Fruit fly (Drosophila melanogaster) whole organism, embryonic: ENCODE results near the gene ich.

Source experiments
- CG1024 ChIP-seq: fragments of 200-800 bp; sonication (Bioruptor generic); IDR thresholded peaks from 2 replicates; pipeline ENCODE4 v1.3.6; 2022; ENCODE audit warnings: missing biosample characterization, missing genetic modification characterization
- CG11504 ChIP-seq: fragments of 200-800 bp; sonication (Bioruptor generic); optimal IDR thresholded peaks from 3 replicates; lab custom pipeline; 2019; ENCODE audit warnings: missing biosample characterization, mild to moderate bottlenecking, missing genetic modification characterization, moderate library complexity
- CG11723 ChIP-seq: fragments of 200-800 bp; sonication (Bioruptor generic); optimal IDR thresholded peaks from 2 replicates; lab custom pipeline; 2017; ENCODE audit warnings: missing biosample characterization, mild to moderate bottlenecking, missing genetic modification characterization
- CG12219 ChIP-seq: fragments of 200-800 bp; sonication (Bioruptor generic); optimal IDR thresholded peaks from 3 replicates; lab custom pipeline; 2018; ENCODE audit warnings: missing biosample characterization, mild to moderate bottlenecking, missing genetic modification characterization
- CG1233 ChIP-seq: fragments of 200-800 bp; sonication (Bioruptor generic); optimal IDR thresholded peaks from 4 replicates; lab custom pipeline; 2018; ENCODE audit warnings: missing biosample characterization, mild to moderate bottlenecking, missing genetic modification characterization
- CG13123 ChIP-seq: fragments of 200-800 bp; sonication (Bioruptor generic); optimal IDR thresholded peaks from 2 replicates; lab custom pipeline; 2016; ENCODE audit warnings: missing biosample characterization, missing genetic modification characterization
- CG18011 ChIP-seq: fragments of 200-800 bp; sonication (Bioruptor generic); optimal IDR thresholded peaks from 2 replicates; lab custom pipeline; 2017; ENCODE audit warnings: missing biosample characterization, missing genetic modification characterization, mild to moderate bottlenecking, moderate library complexity, missing genotype
- CG18262 ChIP-seq: fragments of 200-800 bp; optimal IDR thresholded peaks from 3 replicates; lab custom pipeline; 2019; ENCODE audit warnings: missing biosample characterization, mild to moderate bottlenecking, missing genetic modification characterization, moderate library complexity
- CG2129 ChIP-seq: fragments of 200-800 bp; sonication (Bioruptor generic); IDR thresholded peaks from 2 replicates; pipeline ENCODE4 v1.3.6; 2022; ENCODE audit warnings: missing biosample characterization, missing genetic modification characterization; ENCODE audit not compliant: partially characterized antibody
- CG32532 ChIP-seq: fragments of 200-800 bp; sonication (Bioruptor generic); IDR thresholded peaks from 2 replicates; pipeline ENCODE4 v1.3.6; 2022; ENCODE audit warnings: missing biosample characterization, missing genetic modification characterization
- CG3281 ChIP-seq: fragments of 200-800 bp; sonication (Bioruptor generic); optimal IDR thresholded peaks from 3 replicates; lab custom pipeline; 2017; ENCODE audit warnings: missing biosample characterization, mild to moderate bottlenecking, missing genetic modification characterization
- CG34422 ChIP-seq: fragments of 200-800 bp; sonication (Bioruptor generic); IDR thresholded peaks from 3 replicates; pipeline ENCODE4 v1.3.6; 2022; ENCODE audit warnings: missing biosample characterization, missing genetic modification characterization
- CG5180 ChIP-seq: fragments of 200-800 bp; sonication (Bioruptor generic); optimal IDR thresholded peaks from 3 replicates; lab custom pipeline; 2017; ENCODE audit warnings: missing biosample characterization, missing genetic modification characterization, mild to moderate bottlenecking, moderate library complexity, missing genetic modification reagents
- CG6272 ChIP-seq: fragments of 200-800 bp; sonication (Bioruptor generic); IDR thresholded peaks from 2 replicates; pipeline ENCODE4 v1.3.6; 2022; ENCODE audit warnings: missing biosample characterization, missing genetic modification characterization
- CG6791 ChIP-seq: fragments of 200-800 bp; sonication (Bioruptor generic); IDR thresholded peaks from 3 replicates; pipeline ENCODE4 v1.3.6; 2022; ENCODE audit warnings: missing biosample characterization, missing genetic modification characterization; ENCODE audit not compliant: partially characterized antibody
- CG8765 ChIP-seq: fragments of 200-800 bp; sonication (Bioruptor generic); IDR thresholded peaks from 2 replicates; pipeline ENCODE4 v1.3.6; 2022; ENCODE audit warnings: missing biosample characterization, missing genetic modification characterization
- CG8924 ChIP-seq: fragments of 200-800 bp; optimal IDR thresholded peaks from 3 replicates; lab custom pipeline; 2019; ENCODE audit warnings: missing biosample characterization, mild to moderate bottlenecking, missing genetic modification characterization, moderate library complexity
- CG9215 ChIP-seq: fragments of 200-800 bp; sonication (Bioruptor generic); IDR thresholded peaks from 2 replicates; pipeline ENCODE4 v1.3.6; 2022; ENCODE audit warnings: missing biosample characterization, missing genetic modification characterization
- CG9932 ChIP-seq: fragments of 200-800 bp; sonication (Bioruptor generic); IDR thresholded peaks from 2 replicates; pipeline ENCODE4 v1.3.6; 2022; ENCODE audit warnings: missing biosample characterization, missing genetic modification characterization
- CTCF ChIP-seq: fragments of 200-800 bp; sonication (Bioruptor generic); optimal IDR thresholded peaks from 2 replicates; lab custom pipeline; 2017; ENCODE audit warnings: missing biosample characterization, mild to moderate bottlenecking, missing genetic modification characterization, moderate library complexity
- Deaf1 ChIP-seq: fragments of 200-800 bp; optimal IDR thresholded peaks from 3 replicates; lab custom pipeline; 2019; ENCODE audit warnings: missing biosample characterization, mild to moderate bottlenecking, missing genetic modification characterization, moderate library complexity
- Dll ChIP-seq: fragments of 200-800 bp; sonication (Bioruptor generic); IDR thresholded peaks from 4 replicates; pipeline ENCODE4 v1.3.6; 2022; ENCODE audit warnings: missing biosample characterization, missing genetic modification characterization; ENCODE audit not compliant: partially characterized antibody
- Dref ChIP-seq: fragments of 200-800 bp; sonication (Bioruptor generic); IDR thresholded peaks from 2 replicates; pipeline ENCODE4 v1.3.6; 2022; ENCODE audit warnings: missing biosample characterization, missing genetic modification characterization
- Fer2 ChIP-seq: fragments of 200-800 bp; sonication (Bioruptor generic); optimal IDR thresholded peaks from 2 replicates; lab custom pipeline; 2018; ENCODE audit warnings: missing biosample characterization, mild to moderate bottlenecking, missing genetic modification characterization, moderate library complexity
- Lhr ChIP-seq: fragments of 200-800 bp; sonication (Bioruptor generic); optimal IDR thresholded peaks from 3 replicates; lab custom pipeline; 2017; ENCODE audit warnings: mild to moderate bottlenecking, missing biosample characterization, missing genetic modification reagents, missing genetic modification characterization
- Mad ChIP-seq: fragments of 200-800 bp; sonication (Bioruptor generic); optimal IDR thresholded peaks from 2 replicates; lab custom pipeline; 2016; ENCODE audit warnings: missing biosample characterization, missing genetic modification characterization
- Nf-YA ChIP-seq: fragments of 200-800 bp; sonication (Bioruptor generic); IDR thresholded peaks from 2 replicates; pipeline ENCODE4 v1.3.6; 2022; ENCODE audit warnings: missing biosample characterization, missing genetic modification characterization
- Optix ChIP-seq: fragments of 200-800 bp; sonication (Bioruptor generic); IDR thresholded peaks from 3 replicates; pipeline ENCODE4 v1.3.6; 2022; ENCODE audit warnings: missing biosample characterization, missing genetic modification characterization
- Side ChIP-seq: fragments of 200-800 bp; sonication (Bioruptor generic); optimal IDR thresholded peaks from 2 replicates; lab custom pipeline; 2016; ENCODE audit warnings: missing biosample characterization, missing genetic modification characterization
- Sin3A ChIP-seq: fragments of >200 bp; optimal IDR thresholded peaks from 2 replicates; lab custom pipeline; 2018
- Trl ChIP-seq, 3 experiments: fragments of >200 bp in 2 of 3; fragments of 200-800 bp in 1 of 3; sonication (Bioruptor generic) in 1 of 3; optimal IDR thresholded peaks; 2 replicates in 1 of 3; 3 replicates in 2 of 3; lab custom pipeline; 2016 to 2017; ENCODE audit warnings: missing biosample characterization in 1 of 3, missing genetic modification characterization in 1 of 3
- aop ChIP-seq: fragments of 200-800 bp; sonication (Bioruptor generic); IDR thresholded peaks from 2 replicates; pipeline ENCODE4 v1.3.6; 2022; ENCODE audit warnings: missing biosample characterization, missing genetic modification characterization
- cad ChIP-seq: fragments of >200 bp; optimal IDR thresholded peaks from 2 replicates; lab custom pipeline; 2017; ENCODE audit warnings: missing biosample characterization, missing genetic modification characterization
- chm ChIP-seq: fragments of 200-800 bp; sonication (Bioruptor generic); IDR thresholded peaks from 2 replicates; pipeline ENCODE4 v1.3.6; 2022; ENCODE audit warnings: missing biosample characterization, missing genetic modification characterization
- crol ChIP-seq: fragments of 200-800 bp; sonication (Bioruptor generic); IDR thresholded peaks from 2 replicates; pipeline ENCODE4 v1.3.6; 2022; ENCODE audit warnings: missing biosample characterization, missing genetic modification characterization
- disco-r ChIP-seq: fragments of 200-800 bp; sonication (Bioruptor generic); optimal IDR thresholded peaks from 2 replicates; lab custom pipeline; 2016; ENCODE audit warnings: missing biosample characterization, missing genetic modification characterization
- dmrt99B ChIP-seq: fragments of 200-800 bp; sonication (Bioruptor generic); optimal IDR thresholded peaks from 2 replicates; lab custom pipeline; 2018; ENCODE audit warnings: missing biosample characterization, mild to moderate bottlenecking, missing genetic modification characterization, moderate library complexity
- gce ChIP-seq: fragments of 200-800 bp; sonication (Bioruptor generic); IDR thresholded peaks from 3 replicates; pipeline ENCODE4 v1.3.6; 2022; ENCODE audit warnings: missing biosample characterization, missing genetic modification characterization
- grn ChIP-seq: fragments of 200-800 bp; sonication (Bioruptor generic); optimal IDR thresholded peaks from 3 replicates; lab custom pipeline; 2017; ENCODE audit warnings: missing biosample characterization, missing genetic modification characterization
- gt ChIP-seq: fragments of 200-800 bp; sonication (Bioruptor generic); IDR thresholded peaks from 2 replicates; pipeline ENCODE4 v1.3.6; 2022; ENCODE audit warnings: missing biosample characterization, missing genetic modification characterization
- ken ChIP-seq: fragments of 200-800 bp; sonication (Bioruptor generic); IDR thresholded peaks from 3 replicates; pipeline ENCODE4 v1.3.6; 2022; ENCODE audit warnings: missing biosample characterization, missing genetic modification characterization
- kni ChIP-seq: fragments of 200-800 bp; sonication (Bioruptor generic); optimal IDR thresholded peaks from 3 replicates; lab custom pipeline; 2017; ENCODE audit warnings: mild to moderate bottlenecking, missing biosample characterization, missing genetic modification reagents, missing genetic modification characterization
- pnt ChIP-seq: fragments of 200-800 bp; sonication (Bioruptor generic); optimal IDR thresholded peaks from 3 replicates; lab custom pipeline; 2016; ENCODE audit warnings: missing biosample characterization, missing genetic modification characterization
- pros ChIP-seq: fragments of 200-800 bp; sonication (Bioruptor generic); optimal IDR thresholded peaks from 3 replicates; lab custom pipeline; 2019; ENCODE audit warnings: missing biosample characterization, mild to moderate bottlenecking, missing genetic modification characterization, moderate library complexity
- slp2 ChIP-seq: fragments of 200-800 bp; sonication (Bioruptor generic); optimal IDR thresholded peaks from 2 replicates; lab custom pipeline; 2016; ENCODE audit warnings: missing biosample characterization, missing genetic modification characterization
- stc ChIP-seq: fragments of 200-800 bp; sonication (Bioruptor generic); IDR thresholded peaks from 2 replicates; pipeline ENCODE4 v1.3.6; 2022; ENCODE audit warnings: missing biosample characterization, missing genetic modification characterization
- stwl ChIP-seq: fragments of 200-800 bp; sonication (Bioruptor generic); optimal IDR thresholded peaks from 3 replicates; lab custom pipeline; 2018; ENCODE audit warnings: missing biosample characterization, mild to moderate bottlenecking, missing genetic modification characterization, moderate library complexity
- tll ChIP-seq, 2 experiments: fragments of 200-800 bp in 1 of 2; fragments of >200 bp in 1 of 2; sonication (Bioruptor generic) in 1 of 2; optimal IDR thresholded peaks; 2 replicates each; lab custom pipeline; 2017 to 2019; ENCODE audit warnings: missing biosample characterization in 2 of 2, missing genetic modification characterization in 2 of 2, mild to moderate bottlenecking in 1 of 2, moderate library complexity in 1 of 2
- trh ChIP-seq: fragments of 200-800 bp; sonication (Bioruptor generic); optimal IDR thresholded peaks from 2 replicates; lab custom pipeline; 2016; ENCODE audit warnings: missing biosample characterization, missing genetic modification characterization
- tup ChIP-seq: fragments of 200-800 bp; sonication (Bioruptor generic); optimal IDR thresholded peaks from 2 replicates; lab custom pipeline; 2016; ENCODE audit warnings: missing biosample characterization, mild to moderate bottlenecking, missing genetic modification characterization, moderate library complexity

Gene ich

DNA sequence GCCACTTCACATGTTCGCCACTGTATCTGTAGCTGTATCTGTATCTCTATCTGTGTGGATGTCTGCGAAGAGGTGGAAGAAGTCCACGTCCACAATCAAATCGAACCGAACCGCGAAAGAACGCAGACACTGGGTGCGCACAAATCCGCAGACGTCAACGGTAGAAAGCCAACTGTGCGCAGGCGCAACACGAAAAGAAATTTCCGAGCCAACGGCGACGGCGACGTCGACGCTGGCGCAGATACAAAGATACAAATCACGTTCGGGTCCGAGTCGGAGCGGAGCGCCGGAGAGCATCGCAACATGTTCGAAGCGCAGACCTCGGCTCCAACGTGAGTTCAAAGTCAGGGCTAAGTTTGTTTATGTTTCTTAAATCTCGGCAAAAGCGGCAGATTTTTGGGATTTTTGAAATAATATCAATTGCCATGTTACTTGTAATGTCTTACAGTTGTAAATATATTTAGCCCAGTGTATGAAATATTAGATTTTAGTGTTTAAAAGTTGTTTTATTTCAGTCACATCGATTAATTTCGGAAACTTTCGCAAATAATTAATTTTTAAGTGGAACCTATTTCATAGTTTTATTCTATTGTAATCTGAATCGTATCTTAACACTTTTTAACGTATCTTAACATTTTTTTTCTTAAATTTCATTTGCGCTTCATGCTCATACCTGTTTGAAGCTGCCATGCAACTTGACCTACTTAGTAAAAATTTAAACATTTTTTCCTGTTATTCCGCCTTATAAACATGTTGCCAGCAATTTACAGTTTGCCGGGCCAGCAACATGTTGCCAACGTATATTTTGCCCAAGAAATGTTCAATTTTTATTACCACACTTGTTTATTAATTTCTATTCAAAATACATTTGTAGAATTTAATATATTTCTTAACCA lies at the start of gene ich (continued):
- TF ChIP-seq Optix (GFP tag; lab: Robert Waterston, UW) = no peak
- no peak for TF ChIP-seq Fer2 (tag; lab: Kevin White, UChicago)
- TF ChIP-seq CG11723 (GFP tag; lab: Kevin White, UChicago) = no peak
- no peak for TF ChIP-seq stc (GFP tag; lab: Robert Waterston, UW)
- TF ChIP-seq Lhr (GFP tag; lab: Kevin White, UChicago) = no peak
- 0 out of 3 replicates have a peak, but pooled peaks have one; percentile 26 for TF ChIP-seq CG6791 (GFP tag; lab: Robert Waterston, UW)
- TF ChIP-seq CG1233 = no peak
- TF ChIP-seq CG2129 (GFP tag; lab: Robert Waterston, UW) = no peak
- no peak for TF ChIP-seq CG18262 (tag; lab: Kevin White, UChicago)
- TF ChIP-seq aop (GFP tag; lab: Robert Waterston, UW) = no peak
- no peak for TF ChIP-seq CG12219 (GFP tag; lab: Kevin White, UChicago)
- peak; percentile 98 for TF ChIP-seq CG5180
- peak; percentile 48; the same call in 1 of the 2 replicates for TF ChIP-seq CG8765
- no peak for TF ChIP-seq Dll
- TF ChIP-seq stwl (tag; lab: Kevin White, UChicago) = peak; percentile 6
- no peak for TF ChIP-seq CG6272
- peak; percentile 70 for TF ChIP-seq pros (GFP tag; lab: Kevin White, UChicago)
- TF ChIP-seq gce = no peak
- no peak for TF ChIP-seq trh
- TF ChIP-seq dmrt99B (tag; lab: Kevin White, UChicago) = no peak
- TF ChIP-seq CG11504 = peak; percentile 97
- TF ChIP-seq disco-r (GFP tag; lab: Kevin White, UChicago) = no peak
- TF ChIP-seq CG1024 (GFP tag; lab: Robert Waterston, UW) = no peak
- TF ChIP-seq cad (GFP tag; lab: Kevin White, UChicago) = no peak
- TF ChIP-seq Trl (optimal IDR thresholded peaks at IDR 0.05; lab: Kevin White, UChicago) = peak in 1 of 2 experiments; percentile 8
- no peak for TF ChIP-seq Trl (GFP tag; optimal IDR thresholded peaks at IDR 0.05; lab: Kevin White, UChicago)
- TF ChIP-seq tup (GFP tag; lab: Kevin White, UChicago) = no peak
- TF ChIP-seq CTCF (GFP tag; lab: Kevin White, UChicago) = no peak
- TF ChIP-seq grn (GFP tag; lab: Kevin White, UChicago) = peak; percentile 63
- no peak for TF ChIP-seq Dref
- TF ChIP-seq Side (GFP tag; lab: Kevin White, UChicago) = no peak
- TF ChIP-seq kni (GFP tag; lab: Kevin White, UChicago) = peak; percentile 34
- TF ChIP-seq CG13123 (GFP tag; lab: Kevin White, UChicago) = no peak
- no peak for TF ChIP-seq CG32532 (GFP tag; lab: Robert Waterston, UW)
- no peak for TF ChIP-seq crol (GFP tag; lab: Robert Waterston, UW)
- no peak for TF ChIP-seq CG9932 (GFP tag; lab: Robert Waterston, UW)
- TF ChIP-seq Mad = no peak
- TF ChIP-seq CG9215 = no peak
- peak in 1 of 2 experiments; percentile 48 for TF ChIP-seq tll (GFP tag; optimal IDR thresholded peaks at IDR 0.05; lab: Kevin White, UChicago)
- peak; percentile 83 for TF ChIP-seq Deaf1 (tag; lab: Kevin White, UChicago)
- no peak for TF ChIP-seq pnt (GFP tag; lab: Kevin White, UChicago)
- no peak for TF ChIP-seq gt (GFP tag; lab: Robert Waterston, UW)
- no peak for TF ChIP-seq CG34422 (GFP tag; lab: Robert Waterston, UW)
- TF ChIP-seq chm (GFP tag; lab: Robert Waterston, UW) = peak; percentile 81; the same call in 1 of the 2 replicates
- TF ChIP-seq Nf-YA = no peak
- peak; percentile 22 for TF ChIP-seq CG8924 (tag; lab: Kevin White, UChicago)
- 0 out of 3 replicates have a peak, but pooled peaks have one; percentile 6 for TF ChIP-seq ken (GFP tag; lab: Robert Waterston, UW)
- TF ChIP-seq slp2 = no peak
- TF ChIP-seq CG3281 (GFP tag; lab: Kevin White, UChicago) = no peak
- TF ChIP-seq CG18011 (GFP tag; lab: Kevin White, UChicago) = no peak
- TF ChIP-seq Sin3A (lab: Kevin White, UChicago) = no peak
